Fruit fly (Drosophila melanogaster) whole organism, embryonic: Measurements from ENCODE around the gene SamDC.

Source experiments
- Ada2b ChIP-seq: fragments of 200-800 bp; sonication (Bioruptor generic); IDR thresholded peaks from 2 replicates; pipeline ENCODE4 v1.3.6; 2022; ENCODE audit warnings: missing biosample characterization, missing genetic modification characterization
- Atf6 ChIP-seq: fragments of 200-800 bp; sonication (Bioruptor generic); IDR thresholded peaks from 2 replicates; pipeline ENCODE4 v1.3.6; 2022; ENCODE audit warnings: missing biosample characterization, missing genetic modification characterization
- BEAF-32 ChIP-seq: fragments of 200-800 bp; sonication (Bioruptor generic); optimal IDR thresholded peaks from 3 replicates; lab custom pipeline; 2017; ENCODE audit warnings: missing biosample characterization, missing genetic modification characterization, mild to moderate bottlenecking, moderate library complexity, missing genetic modification reagents
- CG11247 ChIP-seq: fragments of 200-800 bp; sonication (Bioruptor generic); IDR thresholded peaks from 2 replicates; pipeline ENCODE4 v1.3.6; 2022; ENCODE audit warnings: missing biosample characterization, missing genetic modification characterization
- CG12071 ChIP-seq: fragments of 200-800 bp; sonication (Bioruptor generic); optimal IDR thresholded peaks from 3 replicates; lab custom pipeline; 2018; ENCODE audit warnings: missing biosample characterization, mild to moderate bottlenecking, missing genetic modification characterization
- CG12104 ChIP-seq: fragments of 200-800 bp; sonication (Bioruptor generic); optimal IDR thresholded peaks from 3 replicates; lab custom pipeline; 2016; ENCODE audit warnings: missing biosample characterization, missing genetic modification characterization
- CG13775 ChIP-seq: fragments of 200-800 bp; sonication (Bioruptor generic); optimal IDR thresholded peaks from 3 replicates; lab custom pipeline; 2017; ENCODE audit warnings: missing biosample characterization, mild to moderate bottlenecking, missing genetic modification characterization
- CG14667 ChIP-seq: fragments of 200-800 bp; sonication (Bioruptor generic); IDR thresholded peaks from 2 replicates; pipeline ENCODE4 v1.3.6; 2022; ENCODE audit warnings: missing biosample characterization, missing genetic modification characterization
- CG1603 ChIP-seq: fragments of 200-800 bp; sonication (Bioruptor generic); optimal IDR thresholded peaks from 2 replicates; lab custom pipeline; 2019; ENCODE audit warnings: missing biosample characterization, mild to moderate bottlenecking, missing genetic modification characterization, moderate library complexity
- CG17568 ChIP-seq: fragments of 200-800 bp; sonication (Bioruptor generic); optimal IDR thresholded peaks from 2 replicates; lab custom pipeline; 2018; ENCODE audit warnings: missing biosample characterization, mild to moderate bottlenecking, missing genetic modification characterization, moderate library complexity
- CG17612 ChIP-seq: fragments of 200-800 bp; sonication (Bioruptor generic); IDR thresholded peaks from 2 replicates; pipeline ENCODE4 v1.3.6; 2022; ENCODE audit warnings: missing biosample characterization, missing genetic modification characterization
- CG18619 ChIP-seq: fragments of 200-800 bp; sonication (Bioruptor generic); optimal IDR thresholded peaks from 3 replicates; lab custom pipeline; 2017; ENCODE audit warnings: missing biosample characterization, mild to moderate bottlenecking, missing genetic modification characterization
- CG3065 ChIP-seq: fragments of 200-800 bp; sonication (Bioruptor generic); optimal IDR thresholded peaks from 2 replicates; lab custom pipeline; 2016; ENCODE audit warnings: missing biosample characterization, missing genetic modification characterization
- CG4617 ChIP-seq: fragments of 200-800 bp; sonication (Bioruptor generic); optimal IDR thresholded peaks from 3 replicates; lab custom pipeline; 2016; ENCODE audit warnings: missing biosample characterization, missing genetic modification characterization, borderline replicate concordance
- CG5180 ChIP-seq: fragments of 200-800 bp; sonication (Bioruptor generic); optimal IDR thresholded peaks from 3 replicates; lab custom pipeline; 2017; ENCODE audit warnings: missing biosample characterization, missing genetic modification characterization, mild to moderate bottlenecking, moderate library complexity, missing genetic modification reagents
- CG6791 ChIP-seq: fragments of 200-800 bp; sonication (Bioruptor generic); IDR thresholded peaks from 3 replicates; pipeline ENCODE4 v1.3.6; 2022; ENCODE audit warnings: missing biosample characterization, missing genetic modification characterization; ENCODE audit not compliant: partially characterized antibody
- CG8388 ChIP-seq: fragments of 200-800 bp; sonication (Bioruptor generic); optimal IDR thresholded peaks from 2 replicates; lab custom pipeline; 2019; ENCODE audit warnings: missing biosample characterization, mild to moderate bottlenecking, missing genetic modification characterization, moderate library complexity
- CG8765 ChIP-seq: fragments of 200-800 bp; sonication (Bioruptor generic); IDR thresholded peaks from 2 replicates; pipeline ENCODE4 v1.3.6; 2022; ENCODE audit warnings: missing biosample characterization, missing genetic modification characterization
- CG9876 ChIP-seq: fragments of 200-800 bp; sonication (Bioruptor generic); optimal IDR thresholded peaks from 2 replicates; lab custom pipeline; 2016; ENCODE audit warnings: missing biosample characterization, missing genetic modification characterization
- Deaf1 ChIP-seq: fragments of 200-800 bp; optimal IDR thresholded peaks from 3 replicates; lab custom pipeline; 2019; ENCODE audit warnings: missing biosample characterization, mild to moderate bottlenecking, missing genetic modification characterization, moderate library complexity
- Dip3 ChIP-seq: fragments of 200-800 bp; sonication (Bioruptor generic); optimal IDR thresholded peaks from 3 replicates; lab custom pipeline; 2016; ENCODE audit warnings: missing biosample characterization, missing genetic modification characterization
- Ets97D ChIP-seq: fragments of 200-800 bp; sonication (Bioruptor generic); optimal IDR thresholded peaks from 3 replicates; lab custom pipeline; 2016; ENCODE audit warnings: missing biosample characterization, missing genetic modification characterization
- Fer1 ChIP-seq: fragments of 200-800 bp; sonication (Bioruptor generic); optimal IDR thresholded peaks from 2 replicates; lab custom pipeline; 2017; ENCODE audit warnings: missing biosample characterization, mild to moderate bottlenecking, missing genetic modification characterization
- Fer2 ChIP-seq: fragments of 200-800 bp; sonication (Bioruptor generic); optimal IDR thresholded peaks from 2 replicates; lab custom pipeline; 2018; ENCODE audit warnings: missing biosample characterization, mild to moderate bottlenecking, missing genetic modification characterization, moderate library complexity
- Jarid2 ChIP-seq: fragments of 200-800 bp; sonication (Bioruptor generic); optimal IDR thresholded peaks from 3 replicates; lab custom pipeline; 2017; ENCODE audit warnings: mild to moderate bottlenecking, missing biosample characterization, missing genetic modification reagents, missing genetic modification characterization
- Oaz ChIP-seq: fragments of 200-800 bp; sonication (Bioruptor generic); IDR thresholded peaks from 2 replicates; pipeline ENCODE4 v1.3.6; 2022; ENCODE audit warnings: missing biosample characterization, missing genetic modification characterization
- Rx ChIP-seq: fragments of 200-800 bp; sonication (Bioruptor generic); IDR thresholded peaks from 2 replicates; pipeline ENCODE4 v1.3.6; 2022; ENCODE audit warnings: missing biosample characterization, missing genetic modification characterization
- Side ChIP-seq: fragments of 200-800 bp; sonication (Bioruptor generic); optimal IDR thresholded peaks from 2 replicates; lab custom pipeline; 2016; ENCODE audit warnings: missing biosample characterization, missing genetic modification characterization
- Sox100B ChIP-seq: fragments of 200-800 bp; sonication (Bioruptor generic); optimal IDR thresholded peaks from 3 replicates; lab custom pipeline; 2018; ENCODE audit warnings: missing biosample characterization, mild to moderate bottlenecking, missing genetic modification characterization
- Spps ChIP-seq: fragments of 200-800 bp; sonication (Bioruptor generic); optimal IDR thresholded peaks from 2 replicates; lab custom pipeline; 2018; ENCODE audit warnings: missing biosample characterization, mild to moderate bottlenecking, missing genetic modification characterization
- bbx ChIP-seq: fragments of 200-800 bp; sonication (Bioruptor generic); IDR thresholded peaks from 2 replicates; pipeline ENCODE4 v1.3.6; 2022; ENCODE audit warnings: missing biosample characterization, missing genetic modification characterization; ENCODE audit not compliant: partially characterized antibody
- bcd ChIP-seq: fragments of 200-800 bp; sonication (Bioruptor generic); optimal IDR thresholded peaks from 2 replicates; lab custom pipeline; 2017; ENCODE audit warnings: missing biosample characterization, mild to moderate bottlenecking, missing genetic modification characterization
- caup ChIP-seq: fragments of 200-800 bp; sonication (Bioruptor generic); optimal IDR thresholded peaks from 3 replicates; lab custom pipeline; 2017; ENCODE audit warnings: missing biosample characterization, mild to moderate bottlenecking, missing genetic modification characterization, moderate library complexity; ENCODE audit not compliant: severe bottlenecking
- corto ChIP-seq: fragments of 200-800 bp; sonication (Bioruptor generic); optimal IDR thresholded peaks from 2 replicates; lab custom pipeline; 2016; ENCODE audit warnings: missing biosample characterization, mild to moderate bottlenecking, missing genetic modification characterization, moderate library complexity
- dan ChIP-seq: fragments of 200-800 bp; sonication (Bioruptor generic); IDR thresholded peaks from 2 replicates; pipeline ENCODE4 v1.3.6; 2022; ENCODE audit warnings: missing biosample characterization, missing genetic modification characterization
- dm ChIP-seq: fragments of 200-800 bp; sonication (Bioruptor generic); optimal IDR thresholded peaks from 3 replicates; lab custom pipeline; 2016; ENCODE audit warnings: missing biosample characterization, missing genetic modification characterization
- gem ChIP-seq: fragments of 200-800 bp; sonication (Bioruptor generic); optimal IDR thresholded peaks from 2 replicates; lab custom pipeline; 2019; ENCODE audit warnings: missing biosample characterization, mild to moderate bottlenecking, missing genetic modification characterization, moderate library complexity
- gfzf ChIP-seq: fragments of 200-800 bp; sonication (Bioruptor generic); optimal IDR thresholded peaks from 2 replicates; lab custom pipeline; 2016; ENCODE audit warnings: missing biosample characterization, mild to moderate bottlenecking, missing genetic modification characterization, moderate library complexity
- gsb-n ChIP-seq: fragments of 200-800 bp; sonication (Bioruptor generic); optimal IDR thresholded peaks from 3 replicates; lab custom pipeline; 2018; ENCODE audit warnings: missing biosample characterization, mild to moderate bottlenecking, missing genetic modification characterization
- hth ChIP-seq: fragments of >200 bp; optimal IDR thresholded peaks from 2 replicates; lab custom pipeline; 2017; ENCODE audit warnings: inconsistent platforms
- knrl ChIP-seq: fragments of 200-800 bp; sonication (Bioruptor generic); IDR thresholded peaks from 3 replicates; pipeline ENCODE4 v1.3.6; 2022; ENCODE audit warnings: missing biosample characterization, missing genetic modification characterization; ENCODE audit not compliant: partially characterized antibody
- maf-S ChIP-seq: fragments of 200-800 bp; sonication (Bioruptor generic); optimal IDR thresholded peaks from 2 replicates; lab custom pipeline; 2016; ENCODE audit warnings: missing biosample characterization, missing genetic modification characterization
- nerfin-2 ChIP-seq: fragments of 200-800 bp; sonication (Bioruptor generic); IDR thresholded peaks from 2 replicates; pipeline ENCODE4 v1.3.6; 2022; ENCODE audit warnings: missing biosample characterization, missing genetic modification characterization; ENCODE audit not compliant: partially characterized antibody
- odd ChIP-seq: fragments of 200-800 bp; sonication (Bioruptor generic); optimal IDR thresholded peaks from 2 replicates; lab custom pipeline; 2017; ENCODE audit warnings: missing biosample characterization, mild to moderate bottlenecking, missing genetic modification characterization
- pita ChIP-seq: fragments of 200-800 bp; sonication (Bioruptor generic); optimal IDR thresholded peaks from 2 replicates; lab custom pipeline; 2017; ENCODE audit warnings: missing biosample characterization, mild to moderate bottlenecking, missing genetic modification characterization
- psq ChIP-seq: fragments of 200-800 bp; sonication (Bioruptor generic); optimal IDR thresholded peaks from 2 replicates; lab custom pipeline; 2017; ENCODE audit warnings: missing biosample characterization, missing genetic modification characterization
- pum ChIP-seq: fragments of 200-800 bp; sonication (Bioruptor generic); optimal IDR thresholded peaks from 2 replicates; lab custom pipeline; 2016; ENCODE audit warnings: missing biosample characterization, missing genetic modification characterization
- ranshi ChIP-seq: fragments of 200-800 bp; sonication (Bioruptor generic); IDR thresholded peaks from 2 replicates; pipeline ENCODE4 v1.3.6; 2022; ENCODE audit warnings: missing biosample characterization, missing genetic modification characterization
- tap ChIP-seq: fragments of 200-800 bp; optimal IDR thresholded peaks from 3 replicates; lab custom pipeline; 2019; ENCODE audit warnings: missing biosample characterization, mild to moderate bottlenecking, missing genetic modification characterization, moderate library complexity

SamDC gene

dm6 chr2L:10314327-10315210, 24.7 kb upstream of the SamDC start, which contains the start of the genes Usp14 and CG4972 (continued):
- TF ChIP-seq CG11247 (GFP tag; lab: Robert Waterston, UW) = no peak
- TF ChIP-seq Ets97D (GFP tag; lab: Kevin White, UChicago) = no peak
- TF ChIP-seq Oaz (GFP tag; lab: Robert Waterston, UW) = no peak
- TF ChIP-seq Fer1 = no peak
- TF ChIP-seq hth = no peak
- TF ChIP-seq bbx (GFP tag; lab: Robert Waterston, UW) = peak; percentile 42
- TF ChIP-seq CG17568 = no peak
- TF ChIP-seq pita (GFP tag; lab: Kevin White, UChicago) = no peak
- peak; percentile 20 for TF ChIP-seq CG12104 (GFP tag; lab: Kevin White, UChicago)
- TF ChIP-seq pum = no peak
- peak; percentile 80 for TF ChIP-seq BEAF-32 (GFP tag; lab: Kevin White, UChicago)
- TF ChIP-seq bcd = no peak
- TF ChIP-seq CG5180 = no peak
- TF ChIP-seq CG6791 (GFP tag; lab: Robert Waterston, UW) = peak; percentile 56; the same call in 2 of the 3 replicates
- TF ChIP-seq CG3065 (GFP tag; lab: Kevin White, UChicago) = no peak
- no peak for TF ChIP-seq Side (GFP tag; lab: Kevin White, UChicago)
- no peak for TF ChIP-seq Dip3 (GFP tag; lab: Kevin White, UChicago)
- no peak for TF ChIP-seq Jarid2 (GFP tag; lab: Kevin White, UChicago)
- TF ChIP-seq Spps (tag; lab: Kevin White, UChicago) = no peak
- no peak for TF ChIP-seq CG9876 (GFP tag; lab: Kevin White, UChicago)
- TF ChIP-seq Atf6 (GFP tag; lab: Robert Waterston, UW) = no peak
- no peak for TF ChIP-seq psq (GFP tag; lab: Kevin White, UChicago)
- TF ChIP-seq Sox100B (GFP tag; lab: Kevin White, UChicago) = peak; percentile 9
- TF ChIP-seq Rx (GFP tag; lab: Robert Waterston, UW) = no peak
- TF ChIP-seq Deaf1 (tag; lab: Kevin White, UChicago) = no peak
- TF ChIP-seq caup (GFP tag; lab: Kevin White, UChicago) = no peak
- no peak for TF ChIP-seq CG8388 (GFP tag; lab: Kevin White, UChicago)
- no peak for TF ChIP-seq gsb-n (tag; lab: Kevin White, UChicago)
- TF ChIP-seq CG8765 (GFP tag; lab: Robert Waterston, UW) = no peak
- TF ChIP-seq dm = no peak
- TF ChIP-seq odd (GFP tag; lab: Kevin White, UChicago) = no peak
- peak; percentile 37 for TF ChIP-seq gfzf (GFP tag; lab: Kevin White, UChicago)
- TF ChIP-seq Fer2 (tag; lab: Kevin White, UChicago) = no peak
- TF ChIP-seq maf-S (GFP tag; lab: Kevin White, UChicago) = no peak
- no peak for TF ChIP-seq nerfin-2 (GFP tag; lab: Robert Waterston, UW)
- peak; percentile 70; the same call in 1 of the 2 replicates for TF ChIP-seq CG14667 (GFP tag; lab: Robert Waterston, UW)
- no peak for TF ChIP-seq CG12071 (GFP tag; lab: Kevin White, UChicago)
- no peak for TF ChIP-seq corto
- TF ChIP-seq ranshi (GFP tag; lab: Robert Waterston, UW) = no peak
- TF ChIP-seq tap (tag; lab: Kevin White, UChicago) = no peak
- TF ChIP-seq CG13775 (GFP tag; lab: Kevin White, UChicago) = peak; percentile 8
- TF ChIP-seq CG17612 = no peak
- TF ChIP-seq CG4617 (GFP tag; lab: Kevin White, UChicago) = peak; percentile 19
- TF ChIP-seq Ada2b (GFP tag; lab: Robert Waterston, UW) = no peak
- no peak for TF ChIP-seq CG18619 (GFP tag; lab: Kevin White, UChicago)
- no peak for TF ChIP-seq dan (GFP tag; lab: Robert Waterston, UW)
- no peak for TF ChIP-seq gem (tag; lab: Kevin White, UChicago)
- TF ChIP-seq knrl (GFP tag; lab: Robert Waterston, UW) = peak; percentile 66
- peak; percentile 99 for TF ChIP-seq CG1603 (tag; lab: Kevin White, UChicago)
